Worm (Caenorhabditis elegans) whole organism, midembryonic: ENCODE data around the gene flwr-1.

Source experiments
- T22C8.4 ChIP-seq: fragments of 200-800 bp; sonication (Bioruptor generic); IDR thresholded peaks from 2 replicates; pipeline ENCODE4 v1.3.6; 2022; ENCODE audit warnings: missing genetic modification characterization, missing compliant biosample characterization
- cog-1 ChIP-seq: sonication (generic microtip); optimal IDR thresholded peaks from 2 replicates; lab custom pipeline; 2016; ENCODE audit warnings: missing genetic modification characterization, missing compliant biosample characterization
- flt-1 ChIP-seq: fragments of 200-800 bp; sonication (Bioruptor generic); IDR thresholded peaks from 2 replicates; pipeline ENCODE4 v1.3.6; 2022; ENCODE audit warnings: missing genetic modification characterization, missing compliant biosample characterization
- klf-2 ChIP-seq: fragments of 200-800 bp; sonication (Bioruptor generic); conservative IDR thresholded peaks from 2 replicates; pipeline ENCODE4 v1.3.6; 2022; ENCODE audit warnings: missing genetic modification reagents, missing genetic modification characterization, missing compliant biosample characterization
- tab-1 ChIP-seq: fragments of 200-800 bp; sonication (Bioruptor generic); IDR thresholded peaks from 2 replicates; pipeline ENCODE4 v1.3.6; 2022; ENCODE audit warnings: missing genetic modification characterization, missing compliant biosample characterization
- ztf-23 ChIP-seq: fragments of 200-800 bp; sonication (Bioruptor generic); IDR thresholded peaks from 2 replicates; pipeline ENCODE4 v1.3.6; 2022; ENCODE audit warnings: missing genetic modification reagents, missing genetic modification characterization, missing compliant biosample characterization
- ztf-29 ChIP-seq: fragments of 200-800 bp; sonication (Bioruptor generic); IDR thresholded peaks from 2 replicates; pipeline ENCODE4 v1.3.6; 2022; ENCODE audit warnings: missing genetic modification reagents, missing genetic modification characterization, missing compliant biosample characterization

ce11 chrX:14960841-14961240 lies 9.2 kb downstream of the flwr-1 start:
- TF ChIP-seq flt-1 (GFP tag; lab: Robert Waterston, UW) (no peak), ztf-23 (GFP tag; lab: Robert Waterston, UW) (no peak), ztf-29 (GFP tag; lab: Robert Waterston, UW) (no peak), cog-1 (tag; lab: Kevin White, UChicago) (no peak), klf-2 (GFP tag; lab: Robert Waterston, UW) (no peak), tab-1 (GFP tag; lab: Robert Waterston, UW) (no peak; the same call in 1 of the 2 replicates), T22C8.4 (GFP tag; lab: Robert Waterston, UW) (no peak)
